Worm (Caenorhabditis elegans): ENCODE results near the gene Y39A1A.20.
A peak's percentile ranks its signal among the peaks of the same experiment; 100 is the strongest.

Y39A1A.20 gene

ce11 chrIII:10739902-10740301 lies 39.5 kb upstream of the Y39A1A.20 start (continued):
- no peak for TF ChIP-seq nhr-237 (tag; optimal IDR thresholded peaks at IDR 0.05)
- TF ChIP-seq R02D3.7 (tag; optimal IDR thresholded peaks at IDR 0.05): no peak
- TF ChIP-seq nhr-77 (tag; optimal IDR thresholded peaks at IDR 0.05): no peak

ce11 chrIII:10739455-10739854 lies 39.1 kb upstream of the Y39A1A.20 start, which contains the start of gene smap-1:
Gene smap-1, minus strand, starts transcription at chrIII:10739792.
- TF ChIP-seq pqm-1 (tag; optimal IDR thresholded peaks at IDR 0.05): no peak
- no peak for TF ChIP-seq ceh-82 (tag; optimal IDR thresholded peaks at IDR 0.05)
- no peak for TF ChIP-seq nhr-67 (tag; optimal IDR thresholded peaks at IDR 0.05)
- no peak for TF ChIP-seq lin-39 (tag; optimal IDR thresholded peaks at IDR 0.05)
- no peak for TF ChIP-seq mdl-1 (tag; optimal IDR thresholded peaks at IDR 0.05)
- TF ChIP-seq nfya-1 (tag; optimal IDR thresholded peaks at IDR 0.05; ENCODE audit: insufficient read depth): no peak
- no peak for TF ChIP-seq nhr-237 (tag; optimal IDR thresholded peaks at IDR 0.05)
- TF ChIP-seq elt-2 (tag; optimal IDR thresholded peaks at IDR 0.05): no peak

- TF ChIP-seq elt-2 (tag; optimal IDR thresholded peaks at IDR 0.05) (no peak), eor-1 (tag; optimal IDR thresholded peaks at IDR 0.05) (no peak), ama-1 (optimal IDR thresholded peaks at IDR 0.05) (no peak)
Observed at ce11 chrIII:10738081-10738480, 37.7 kb upstream of the Y39A1A.20 start.

ce11 chrIII:10736322-10736985 lies 36.1 kb upstream of the Y39A1A.20 start:
- TF ChIP-seq nhr-76 (tag; optimal IDR thresholded peaks at IDR 0.05) (no peak), nhr-23 (tag; optimal IDR thresholded peaks at IDR 0.05) (peak; percentile 67), jun-1 (tag; optimal IDR thresholded peaks at IDR 0.05) (no peak), nfya-1 (tag; optimal IDR thresholded peaks at IDR 0.05; ENCODE audit: insufficient read depth) (no peak), hmg-11 (tag; optimal IDR thresholded peaks at IDR 0.05) (peak; percentile 23), nhr-25 (tag; optimal IDR thresholded peaks at IDR 0.05) (peak; percentile 45), ama-1 (optimal IDR thresholded peaks at IDR 0.05) (peak; percentile 8), elt-1 (tag; optimal IDR thresholded peaks at IDR 0.05) (no peak), nhr-43 (tag; optimal IDR thresholded peaks at IDR 0.05; ENCODE audit: poor library complexity, severe bottlenecking) (peak; percentile 30)

ce11 chrIII:10734511-10735233 lies 34.3 kb upstream of the Y39A1A.20 start:
- TF ChIP-seq lin-15B (tag; optimal IDR thresholded peaks at IDR 0.05) (no peak), snpc-4 (tag; optimal IDR thresholded peaks at IDR 0.05) (no peak), elt-3 (tag; optimal IDR thresholded peaks at IDR 0.05) (no peak), hmg-11 (tag; optimal IDR thresholded peaks at IDR 0.05) (no peak), aly-2 (tag; optimal IDR thresholded peaks at IDR 0.05) (no peak), jun-1 (tag; optimal IDR thresholded peaks at IDR 0.05) (no peak), fkh-2 (tag; optimal IDR thresholded peaks at IDR 0.05) (no peak), nfya-1 (tag; optimal IDR thresholded peaks at IDR 0.05; ENCODE audit: insufficient read depth) (peak; percentile 89), nhr-12 (tag; optimal IDR thresholded peaks at IDR 0.05) (no peak), nhr-77 (tag; optimal IDR thresholded peaks at IDR 0.05) (no peak), nhr-11 (tag; optimal IDR thresholded peaks at IDR 0.05) (no peak), ama-1 (optimal IDR thresholded peaks at IDR 0.05) (no peak), lin-39 (tag; optimal IDR thresholded peaks at IDR 0.05) (no peak), pha-4 (tag; optimal IDR thresholded peaks at IDR 0.05) (peak; percentile 94), ztf-11 (tag; optimal IDR thresholded peaks at IDR 0.05) (no peak), tbx-2 (tag; optimal IDR thresholded peaks at IDR 0.05) (no peak), mdl-1 (tag; optimal IDR thresholded peaks at IDR 0.05) (no peak), skn-1 (tag; optimal IDR thresholded peaks at IDR 0.05) (no peak)

- TF ChIP-seq daf-12 (tag; optimal IDR thresholded peaks at IDR 0.05) (no peak), lin-39 (tag; optimal IDR thresholded peaks at IDR 0.05) (no peak), pha-4 (tag; optimal IDR thresholded peaks at IDR 0.05) (no peak), lsy-12 (tag; optimal IDR thresholded peaks at IDR 0.05) (no peak), unc-62 (GFP tag; optimal IDR thresholded peaks at IDR 0.05) (no peak), elt-2 (tag; optimal IDR thresholded peaks at IDR 0.05) (no peak), ZK546.5 (tag; optimal IDR thresholded peaks at IDR 0.05) (no peak), fkh-10 (GFP tag; optimal IDR thresholded peaks at IDR 0.05) (no peak), ama-1 (optimal IDR thresholded peaks at IDR 0.05) (no peak), lin-15B (tag; optimal IDR thresholded peaks at IDR 0.05) (no peak), fos-1 (tag; optimal IDR thresholded peaks at IDR 0.05) (no peak), nfya-1 (tag; optimal IDR thresholded peaks at IDR 0.05; ENCODE audit: insufficient read depth) (no peak)
Observed at ce11 chrIII:10733300-10733699, 32.9 kb upstream of the Y39A1A.20 start.
